Comparison of ENCODE assay signal across 2 fruit fly cellular contexts in genomic region chr2L:6700742-6701141, dm6.
TF ChIP-seq lines count a peak whose summit lies in the region.

No protein-coding gene starts in this region.

- no peak for TF ChIP-seq CTCF in whole organism, embryonic (GFP tag; optimal IDR thresholded peaks at IDR 0.05; lab: Kevin White, UChicago)

TF ChIP-seq in whole organism, embryonic, 481 proteins besides CTCF, POLR2A, EP300 and RAD21 (continues in another document):
- no peak for TF ChIP-seq CG10543 (GFP tag; optimal IDR thresholded peaks at IDR 0.05; lab: Kevin White, UChicago)
- TF ChIP-seq wor (GFP tag; IDR thresholded peaks at IDR 0.05; lab: Robert Waterston, UW): no peak
- no peak for TF ChIP-seq CG6765 (GFP tag; optimal IDR thresholded peaks at IDR 0.05; lab: Kevin White, UChicago)
- TF ChIP-seq CG4328 (GFP tag; optimal IDR thresholded peaks at IDR 0.05; lab: Kevin White, UChicago): no peak
- peak; percentile 36 for TF ChIP-seq CG10267 (tag; optimal IDR thresholded peaks at IDR 0.05; lab: Kevin White, UChicago)
- peak; percentile 50 for TF ChIP-seq mirr (GFP tag; optimal IDR thresholded peaks at IDR 0.05; lab: Kevin White, UChicago)
- TF ChIP-seq CG11085 (GFP tag; IDR thresholded peaks at IDR 0.05; lab: Robert Waterston, UW): no peak
- TF ChIP-seq Hr51 (GFP tag; optimal IDR thresholded peaks at IDR 0.05; lab: Kevin White, UChicago): peak in 1 of 2 experiments; percentile 15
- TF ChIP-seq zfh2 (GFP tag; optimal IDR thresholded peaks at IDR 0.05; lab: Kevin White, UChicago): no peak
- no peak for TF ChIP-seq Optix (GFP tag; IDR thresholded peaks at IDR 0.05; lab: Robert Waterston, UW)
- no peak for TF ChIP-seq stc (GFP tag; IDR thresholded peaks at IDR 0.05; lab: Robert Waterston, UW)
- TF ChIP-seq CG1233 (GFP tag; optimal IDR thresholded peaks at IDR 0.05; lab: Kevin White, UChicago): peak; percentile 60
- peak in 1 of 2 experiments; percentile 20 for TF ChIP-seq insv (GFP tag; optimal IDR thresholded peaks at IDR 0.05; lab: Kevin White, UChicago)
- peak; percentile 25 for TF ChIP-seq Lhr (GFP tag; optimal IDR thresholded peaks at IDR 0.05; lab: Kevin White, UChicago)
- peak; percentile 28 for TF ChIP-seq CG10462 (GFP tag; optimal IDR thresholded peaks at IDR 0.05; lab: Kevin White, UChicago)
- no peak for TF ChIP-seq Trl (optimal IDR thresholded peaks at IDR 0.05; lab: Kevin White, UChicago)
- TF ChIP-seq Trl (GFP tag; optimal IDR thresholded peaks at IDR 0.05; lab: Kevin White, UChicago): peak; percentile 61
- no peak for TF ChIP-seq CG9797 (GFP tag; optimal IDR thresholded peaks at IDR 0.05; lab: Kevin White, UChicago)
- peak; percentile 7 for TF ChIP-seq Vsx1 (GFP tag; optimal IDR thresholded peaks at IDR 0.05; lab: Kevin White, UChicago)
- TF ChIP-seq MTF-1 (GFP tag; optimal IDR thresholded peaks at IDR 0.05; lab: Kevin White, UChicago; ENCODE audit: borderline replicate concordance): peak; percentile 36
- TF ChIP-seq CG12942 (GFP tag; optimal IDR thresholded peaks at IDR 0.05; lab: Kevin White, UChicago): peak; percentile 12
- no peak for TF ChIP-seq hkb (optimal IDR thresholded peaks at IDR 0.05; lab: Kevin White, UChicago)
- 0 out of 2 replicates have a peak, but pooled peaks have one; percentile 22 for TF ChIP-seq hkb (GFP tag; IDR thresholded peaks at IDR 0.05; lab: Robert Waterston, UW)
- TF ChIP-seq CG14965 (GFP tag; optimal IDR thresholded peaks at IDR 0.05; lab: Kevin White, UChicago; ENCODE audit: borderline replicate concordance): peak; percentile 38
- TF ChIP-seq pnt (GFP tag; optimal IDR thresholded peaks at IDR 0.05; lab: Kevin White, UChicago): peak; percentile 6
- TF ChIP-seq tio (GFP tag; optimal IDR thresholded peaks at IDR 0.05; lab: Kevin White, UChicago): peak; percentile 3
- no peak for TF ChIP-seq pzg (GFP tag; optimal IDR thresholded peaks at IDR 0.05; lab: Kevin White, UChicago)
- no peak for TF ChIP-seq CG10366 (GFP tag; IDR thresholded peaks at IDR 0.05; lab: Robert Waterston, UW)
- TF ChIP-seq CG12219 (GFP tag; optimal IDR thresholded peaks at IDR 0.05; lab: Kevin White, UChicago): peak; percentile 27
- no peak for TF ChIP-seq fd64A (GFP tag; optimal IDR thresholded peaks at IDR 0.05; lab: Kevin White, UChicago)
- TF ChIP-seq NC2β (GFP tag; optimal IDR thresholded peaks at IDR 0.05; lab: Kevin White, UChicago): peak; percentile 54
- TF ChIP-seq CG10147 (GFP tag; optimal IDR thresholded peaks at IDR 0.05; lab: Kevin White, UChicago): no peak
- TF ChIP-seq CG15696 (tag; optimal IDR thresholded peaks at IDR 0.05; lab: Kevin White, UChicago): peak; percentile 91
- peak; percentile 57 for TF ChIP-seq CG14710 (tag; optimal IDR thresholded peaks at IDR 0.05; lab: Kevin White, UChicago)
- TF ChIP-seq fd3F (GFP tag; optimal IDR thresholded peaks at IDR 0.05; lab: Kevin White, UChicago): no peak
- peak; percentile 2 for TF ChIP-seq CG10979 (tag; optimal IDR thresholded peaks at IDR 0.05; lab: Kevin White, UChicago)
- peak; percentile 23 for TF ChIP-seq Hsf (GFP tag; optimal IDR thresholded peaks at IDR 0.05; lab: Kevin White, UChicago)
- peak; percentile 84 for TF ChIP-seq Med (GFP tag; lab: Kevin White, UChicago)
- TF ChIP-seq hbn (GFP tag; IDR thresholded peaks at IDR 0.05; lab: Robert Waterston, UW; ENCODE audit: partially characterized antibody): no peak
- TF ChIP-seq CG2129 (GFP tag; IDR thresholded peaks at IDR 0.05; lab: Robert Waterston, UW; ENCODE audit: partially characterized antibody): no peak
- no peak for TF ChIP-seq crp (GFP tag; optimal IDR thresholded peaks at IDR 0.05; lab: Kevin White, UChicago)
- no peak for TF ChIP-seq dati (GFP tag; IDR thresholded peaks at IDR 0.05; lab: Robert Waterston, UW)
- TF ChIP-seq CG4404 (GFP tag; IDR thresholded peaks at IDR 0.05; lab: Robert Waterston, UW): no peak
- no peak for TF ChIP-seq CG6689 (GFP tag; IDR thresholded peaks at IDR 0.05; lab: Robert Waterston, UW)
- no peak for TF ChIP-seq grau (tag; optimal IDR thresholded peaks at IDR 0.05; lab: Kevin White, UChicago)
- TF ChIP-seq tin (GFP tag; optimal IDR thresholded peaks at IDR 0.05; lab: Kevin White, UChicago): no peak

TF ChIP-seq in whole organism, prepupa, 60 proteins besides CTCF, POLR2A, EP300 and RAD21:
- TF ChIP-seq CG9139 (GFP tag; optimal IDR thresholded peaks at IDR 0.05; lab: Kevin White, UChicago) (no peak), Blimp-1 (GFP tag; optimal IDR thresholded peaks at IDR 0.05; lab: Kevin White, UChicago) (no peak), Gug (GFP tag; IDR thresholded peaks at IDR 0.05; lab: Robert Waterston, UW) (no peak), Eip75B (GFP tag; optimal IDR thresholded peaks at IDR 0.05; lab: Kevin White, UChicago) (no peak), CG6808 (GFP tag; optimal IDR thresholded peaks at IDR 0.05; lab: Kevin White, UChicago) (no peak), Sox15 (GFP tag; optimal IDR thresholded peaks at IDR 0.05; lab: Kevin White, UChicago) (no peak), CG11762 (GFP tag; optimal IDR thresholded peaks at IDR 0.05; lab: Kevin White, UChicago; ENCODE audit: insufficient read depth) (no peak), lz (GFP tag; optimal IDR thresholded peaks at IDR 0.05; lab: Kevin White, UChicago) (no peak), CG3032 (tag; optimal IDR thresholded peaks at IDR 0.05; lab: Kevin White, UChicago) (no peak), Lpt (GFP tag; optimal IDR thresholded peaks at IDR 0.05; lab: Kevin White, UChicago) (no peak), CG4318 (GFP tag; optimal IDR thresholded peaks at IDR 0.05; lab: Kevin White, UChicago) (no peak), Eip93F (GFP tag; optimal IDR thresholded peaks at IDR 0.05; lab: Kevin White, UChicago) (no peak), CG10631 (GFP tag; optimal IDR thresholded peaks at IDR 0.05; lab: Kevin White, UChicago) (peak; percentile 2), vri (GFP tag; optimal IDR thresholded peaks at IDR 0.05; lab: Kevin White, UChicago) (no peak), CG15336 (GFP tag; IDR thresholded peaks at IDR 0.05; lab: Robert Waterston, UW) (no peak), Ets96B (tag; optimal IDR thresholded peaks at IDR 0.05; lab: Kevin White, UChicago) (no peak), achi (GFP tag; optimal IDR thresholded peaks at IDR 0.05; lab: Kevin White, UChicago) (no peak), net (GFP tag; optimal IDR thresholded peaks at IDR 0.05; lab: Kevin White, UChicago) (no peak), Smox (GFP tag; optimal IDR thresholded peaks at IDR 0.05; lab: Kevin White, UChicago) (no peak), CG16779 (tag; optimal IDR thresholded peaks at IDR 0.05; lab: Kevin White, UChicago) (no peak), CG11902 (GFP tag; optimal IDR thresholded peaks at IDR 0.05; lab: Kevin White, UChicago) (no peak), CG6854 (GFP tag; optimal IDR thresholded peaks at IDR 0.05; lab: Kevin White, UChicago) (no peak), ss (GFP tag; optimal IDR thresholded peaks at IDR 0.05; lab: Kevin White, UChicago) (no peak), CG8632 (GFP tag; optimal IDR thresholded peaks at IDR 0.05; lab: Kevin White, UChicago) (peak; percentile 11), CG1621 (tag; optimal IDR thresholded peaks at IDR 0.05; lab: Kevin White, UChicago) (no peak), topi (GFP tag; optimal IDR thresholded peaks at IDR 0.05; lab: Kevin White, UChicago) (no peak), Met (GFP tag; optimal IDR thresholded peaks at IDR 0.05; lab: Kevin White, UChicago) (no peak), fkh (GFP tag; optimal IDR thresholded peaks at IDR 0.05; lab: Kevin White, UChicago) (peak; percentile 90), CG34406 (GFP tag; optimal IDR thresholded peaks at IDR 0.05; lab: Kevin White, UChicago) (no peak), CG8119 (GFP tag; IDR thresholded peaks at IDR 0.05; lab: Robert Waterston, UW) (no peak), CG7368 (GFP tag; optimal IDR thresholded peaks at IDR 0.05; lab: Kevin White, UChicago) (no peak), Eip78C (GFP tag; lab: Kevin White, UChicago) (peak; percentile 36)
